Worm (Caenorhabditis elegans): ENCODE results near the gene kbp-2.

kbp-2 gene

ce11 chrIII:4903784-4904183, at the start of gene kbp-2:
Gene kbp-2, minus strand, starts transcription at chrIII:4903884.
- TF ChIP-seq klf-2 (GFP tag; conservative IDR thresholded peaks at IDR 0.05) (no peak), ztf-29 (GFP tag; IDR thresholded peaks at IDR 0.05) (no peak), med-1 (GFP tag; optimal IDR thresholded peaks at IDR 0.05; ENCODE audit: insufficient read depth) (no peak), ztf-23 (GFP tag; IDR thresholded peaks at IDR 0.05) (no peak), flt-1 (GFP tag; IDR thresholded peaks at IDR 0.05) (no peak), tab-1 (GFP tag; IDR thresholded peaks at IDR 0.05) (no peak), ref-1 (GFP tag; conservative IDR thresholded peaks at IDR 0.05) (no peak), T22C8.4 (GFP tag; IDR thresholded peaks at IDR 0.05) (no peak), cog-1 (tag; optimal IDR thresholded peaks at IDR 0.05) (no peak)

ce11 chrIII:4952970-4953369, 49.3 kb upstream of the kbp-2 start:
- TF ChIP-seq flt-1 (GFP tag; IDR thresholded peaks at IDR 0.05), result no peak
- no peak for TF ChIP-seq tab-1 (GFP tag; IDR thresholded peaks at IDR 0.05)
- no peak for TF ChIP-seq klf-2 (GFP tag; conservative IDR thresholded peaks at IDR 0.05)
- no peak for TF ChIP-seq ztf-29 (GFP tag; IDR thresholded peaks at IDR 0.05)
- TF ChIP-seq cog-1 (tag; optimal IDR thresholded peaks at IDR 0.05), result no peak
- no peak for TF ChIP-seq ztf-23 (GFP tag; IDR thresholded peaks at IDR 0.05)
- no peak for TF ChIP-seq med-1 (GFP tag; optimal IDR thresholded peaks at IDR 0.05; ENCODE audit: insufficient read depth)
- TF ChIP-seq ref-1 (GFP tag; conservative IDR thresholded peaks at IDR 0.05), result no peak
- no peak for TF ChIP-seq T22C8.4 (GFP tag; IDR thresholded peaks at IDR 0.05)

ce11 chrIII:4951824-4952223, 48.1 kb upstream of the kbp-2 start, which contains the start of gene flh-2:
Gene flh-2, plus strand, starts transcription at chrIII:4952124.
- no peak for TF ChIP-seq ref-1 (GFP tag; conservative IDR thresholded peaks at IDR 0.05)
- no peak for TF ChIP-seq ztf-23 (GFP tag; IDR thresholded peaks at IDR 0.05)
- TF ChIP-seq T22C8.4 (GFP tag; IDR thresholded peaks at IDR 0.05), result no peak
- TF ChIP-seq tab-1 (GFP tag; IDR thresholded peaks at IDR 0.05), result no peak
- no peak for TF ChIP-seq med-1 (GFP tag; optimal IDR thresholded peaks at IDR 0.05; ENCODE audit: insufficient read depth)
- TF ChIP-seq cog-1 (tag; optimal IDR thresholded peaks at IDR 0.05), result no peak
- TF ChIP-seq flt-1 (GFP tag; IDR thresholded peaks at IDR 0.05), result no peak
- no peak for TF ChIP-seq ztf-29 (GFP tag; IDR thresholded peaks at IDR 0.05)
- TF ChIP-seq klf-2 (GFP tag; conservative IDR thresholded peaks at IDR 0.05), result no peak

DNA sequence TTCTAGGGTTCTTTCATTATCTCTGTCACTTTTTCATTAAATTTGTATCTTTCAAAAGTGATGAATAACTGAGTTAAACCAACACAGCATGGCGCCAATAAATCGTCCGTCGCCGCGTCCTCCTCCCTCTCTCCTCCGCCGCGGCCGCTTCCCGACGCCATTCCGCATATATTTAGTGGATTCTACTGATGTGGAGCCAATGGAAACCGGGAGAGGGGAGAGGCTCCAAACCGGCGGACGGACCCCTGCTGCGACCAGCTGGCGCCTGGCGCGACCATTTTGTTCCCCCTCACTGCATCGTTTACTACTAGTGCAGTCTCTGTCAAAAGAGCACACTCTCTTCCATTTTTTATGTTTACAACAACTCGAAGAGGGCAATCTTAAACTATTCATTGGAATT, 47.5 kb upstream of the kbp-2 start:
- TF ChIP-seq flt-1 (GFP tag; IDR thresholded peaks at IDR 0.05) (no peak), tab-1 (GFP tag; IDR thresholded peaks at IDR 0.05) (no peak), ztf-29 (GFP tag; IDR thresholded peaks at IDR 0.05) (no peak), med-1 (GFP tag; optimal IDR thresholded peaks at IDR 0.05; ENCODE audit: insufficient read depth) (no peak), klf-2 (GFP tag; conservative IDR thresholded peaks at IDR 0.05) (no peak), ref-1 (GFP tag; conservative IDR thresholded peaks at IDR 0.05) (no peak), T22C8.4 (GFP tag; IDR thresholded peaks at IDR 0.05) (no peak), ztf-23 (GFP tag; IDR thresholded peaks at IDR 0.05) (no peak), cog-1 (tag; optimal IDR thresholded peaks at IDR 0.05) (no peak)

DNA sequence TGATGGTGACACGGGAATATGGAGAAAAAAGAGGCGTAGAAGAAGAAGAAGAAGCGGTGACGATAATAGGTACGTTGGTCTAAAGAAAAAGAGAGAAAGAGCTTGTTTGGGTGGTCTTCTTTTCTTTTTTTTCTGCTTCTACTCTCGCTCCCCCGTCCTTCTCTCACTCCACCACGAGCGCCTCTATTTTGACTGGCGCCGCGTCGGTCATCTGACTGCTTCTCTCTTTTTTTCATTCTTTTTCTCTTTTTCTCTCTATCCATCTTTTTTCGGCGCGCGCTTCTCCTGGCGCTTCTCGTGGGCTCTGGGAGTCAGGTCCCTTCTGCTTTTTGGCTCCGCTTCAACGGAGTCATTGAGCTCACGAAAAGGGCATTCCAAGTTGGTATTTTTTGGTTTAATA, 46.7 kb upstream of the kbp-2 start:
- TF ChIP-seq flt-1 (GFP tag; IDR thresholded peaks at IDR 0.05) (no peak), tab-1 (GFP tag; IDR thresholded peaks at IDR 0.05) (no peak), T22C8.4 (GFP tag; IDR thresholded peaks at IDR 0.05) (no peak), med-1 (GFP tag; optimal IDR thresholded peaks at IDR 0.05; ENCODE audit: insufficient read depth) (no peak), ztf-29 (GFP tag; IDR thresholded peaks at IDR 0.05) (no peak), ref-1 (GFP tag; conservative IDR thresholded peaks at IDR 0.05) (no peak)

DNA sequence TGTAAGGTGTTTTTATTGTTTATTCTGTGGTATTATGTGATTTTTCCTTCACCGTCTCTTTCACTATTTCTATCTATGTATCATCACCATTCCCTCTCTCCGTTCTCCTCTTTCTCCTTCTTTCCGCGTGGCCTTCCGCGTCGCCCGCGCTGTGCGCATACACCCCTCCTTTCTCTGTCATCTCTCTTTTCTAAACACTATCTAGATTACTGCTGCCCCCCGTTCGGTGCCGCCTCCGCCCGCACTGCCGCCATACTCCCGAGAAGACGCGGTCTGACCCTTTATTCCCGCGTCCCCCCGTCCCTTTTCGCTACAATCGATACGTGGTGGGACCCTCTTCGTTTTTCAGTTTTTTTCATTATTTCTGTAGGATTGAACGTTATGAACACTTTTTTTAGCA, 44.9 kb upstream of the kbp-2 start:
- TF ChIP-seq med-1 (GFP tag; optimal IDR thresholded peaks at IDR 0.05; ENCODE audit: insufficient read depth), result no peak
- TF ChIP-seq flt-1 (GFP tag; IDR thresholded peaks at IDR 0.05), result peak; percentile 66
- TF ChIP-seq tab-1 (GFP tag; IDR thresholded peaks at IDR 0.05), result no peak
- 0 out of 2 replicates have a peak, but pooled peaks have one; percentile 45 for TF ChIP-seq ztf-23 (GFP tag; IDR thresholded peaks at IDR 0.05)
- no peak for TF ChIP-seq ztf-29 (GFP tag; IDR thresholded peaks at IDR 0.05)
- no peak for TF ChIP-seq cog-1 (tag; optimal IDR thresholded peaks at IDR 0.05)
- TF ChIP-seq ref-1 (GFP tag; conservative IDR thresholded peaks at IDR 0.05), result no peak
- no peak for TF ChIP-seq klf-2 (GFP tag; conservative IDR thresholded peaks at IDR 0.05)
- no peak for TF ChIP-seq T22C8.4 (GFP tag; IDR thresholded peaks at IDR 0.05)

DNA sequence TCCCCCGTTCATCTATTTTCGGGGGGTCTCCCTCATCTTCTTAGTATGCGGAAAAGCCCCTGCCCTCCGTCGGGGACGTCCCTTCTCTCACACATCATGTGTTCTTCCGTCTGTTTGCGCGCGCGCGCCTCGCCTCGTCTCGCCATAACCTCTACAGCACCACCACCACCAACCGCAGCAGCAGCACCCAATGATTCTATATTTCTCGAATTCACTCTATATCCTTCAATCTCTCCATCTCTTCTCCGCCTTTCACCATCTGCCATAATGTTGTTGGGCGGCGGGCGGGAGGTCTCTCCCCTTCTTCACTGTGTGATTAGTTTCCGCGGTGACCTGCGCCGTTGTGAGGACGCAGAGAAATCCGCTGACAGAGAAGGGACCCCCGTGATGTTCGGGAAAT, 43.7 kb upstream of the kbp-2 start:
- TF ChIP-seq klf-2 (GFP tag; conservative IDR thresholded peaks at IDR 0.05) (no peak), med-1 (GFP tag; optimal IDR thresholded peaks at IDR 0.05; ENCODE audit: insufficient read depth) (no peak), ztf-23 (GFP tag; IDR thresholded peaks at IDR 0.05) (peak; percentile 69; the same call in 1 of the 2 replicates), cog-1 (tag; optimal IDR thresholded peaks at IDR 0.05) (peak; percentile 56), T22C8.4 (GFP tag; IDR thresholded peaks at IDR 0.05) (peak; percentile 12; the same call in 1 of the 2 replicates), ref-1 (GFP tag; conservative IDR thresholded peaks at IDR 0.05) (0 out of 2 replicates have a peak, but pooled peaks have one; percentile 13), ztf-29 (GFP tag; IDR thresholded peaks at IDR 0.05) (peak; percentile 38; the same call in 1 of the 2 replicates), tab-1 (GFP tag; IDR thresholded peaks at IDR 0.05) (0 out of 2 replicates have a peak, but pooled peaks have one; percentile 51), flt-1 (GFP tag; IDR thresholded peaks at IDR 0.05) (peak; percentile 73)

ce11 chrIII:4944213-4944612, 40.5 kb upstream of the kbp-2 start, which contains the start of gene ntl-9:
Gene ntl-9, plus strand, starts transcription at chrIII:4944513.
- TF ChIP-seq med-1 (GFP tag; optimal IDR thresholded peaks at IDR 0.05; ENCODE audit: insufficient read depth) (no peak), ref-1 (GFP tag; conservative IDR thresholded peaks at IDR 0.05) (no peak), tab-1 (GFP tag; IDR thresholded peaks at IDR 0.05) (no peak), ztf-29 (GFP tag; IDR thresholded peaks at IDR 0.05) (no peak), T22C8.4 (GFP tag; IDR thresholded peaks at IDR 0.05) (no peak), ztf-23 (GFP tag; IDR thresholded peaks at IDR 0.05) (no peak), cog-1 (tag; optimal IDR thresholded peaks at IDR 0.05) (no peak), flt-1 (GFP tag; IDR thresholded peaks at IDR 0.05) (no peak), klf-2 (GFP tag; conservative IDR thresholded peaks at IDR 0.05) (no peak)

- no peak for TF ChIP-seq flt-1 (GFP tag; IDR thresholded peaks at IDR 0.05)
- TF ChIP-seq klf-2 (GFP tag; conservative IDR thresholded peaks at IDR 0.05), result no peak
- TF ChIP-seq ref-1 (GFP tag; conservative IDR thresholded peaks at IDR 0.05), result no peak
- no peak for TF ChIP-seq T22C8.4 (GFP tag; IDR thresholded peaks at IDR 0.05)
Measured at ce11 chrIII:4939267-4939666, 35.6 kb upstream of the kbp-2 start, which contains the start of gene rpb-2. Gene rpb-2, plus strand, starts transcription at chrIII:4939567.

ce11 chrIII:4937022-4937421, 33.3 kb upstream of the kbp-2 start, which contains the start of gene fsn-1:
Gene fsn-1, plus strand, starts transcription at chrIII:4937322.
- TF ChIP-seq T22C8.4 (GFP tag; IDR thresholded peaks at IDR 0.05) (no peak), ztf-29 (GFP tag; IDR thresholded peaks at IDR 0.05) (no peak), ref-1 (GFP tag; conservative IDR thresholded peaks at IDR 0.05) (no peak), cog-1 (tag; optimal IDR thresholded peaks at IDR 0.05) (no peak), ztf-23 (GFP tag; IDR thresholded peaks at IDR 0.05) (no peak), tab-1 (GFP tag; IDR thresholded peaks at IDR 0.05) (no peak), klf-2 (GFP tag; conservative IDR thresholded peaks at IDR 0.05) (no peak), flt-1 (GFP tag; IDR thresholded peaks at IDR 0.05) (no peak), med-1 (GFP tag; optimal IDR thresholded peaks at IDR 0.05; ENCODE audit: insufficient read depth) (no peak)
